Worm (Caenorhabditis elegans) whole organism, young adult: Measurements from ENCODE around the gene fut-8.
A peak's percentile ranks its signal among the peaks of the same experiment; 100 is the strongest.

ENCODE experiments used
- B0261.1 ChIP-seq: sonication (generic microtip); optimal IDR thresholded peaks from 2 replicates; lab custom pipeline; 2016; ENCODE audit warnings: mild to moderate bottlenecking, missing genetic modification characterization, moderate library complexity, missing compliant biosample characterization
- F23B12.7 ChIP-seq: sonication (generic microtip); optimal IDR thresholded peaks from 2 replicates; lab custom pipeline; 2017; ENCODE audit warnings: missing genetic modification characterization, mild to moderate bottlenecking, missing compliant biosample characterization, antibody characterized with exemption, moderate library complexity; ENCODE audit not compliant: insufficient read depth
- F52B5.7 ChIP-seq: sonication (generic microtip); optimal IDR thresholded peaks from 2 replicates; lab custom pipeline; 2016; ENCODE audit warnings: mild to moderate bottlenecking, missing genetic modification characterization, missing compliant biosample characterization
- T07F8.4 ChIP-seq: sonication (generic microtip); optimal IDR thresholded peaks from 2 replicates; lab custom pipeline; 2016; ENCODE audit warnings: mild to moderate bottlenecking, missing genetic modification characterization, moderate library complexity, missing compliant biosample characterization
- Y53F4B.3 ChIP-seq: fragments of 200-800 bp; sonication (Bioruptor generic); IDR thresholded peaks from 2 replicates; pipeline ENCODE4 v1.3.6; 2022; ENCODE audit warnings: missing genetic modification reagents, missing genetic modification characterization, missing compliant biosample characterization
- ZK185.1 ChIP-seq: sonication (generic microtip); optimal IDR thresholded peaks from 2 replicates; lab custom pipeline; 2016; ENCODE audit warnings: mild to moderate bottlenecking, missing genetic modification characterization, missing compliant biosample characterization; ENCODE audit not compliant: poor library complexity, severe bottlenecking
- ama-1 ChIP-seq, 3 experiments: fragments of 150-350 bp in 1 of 3; sonication (generic microtip) in 2 of 3; optimal IDR thresholded peaks; 2 replicates each; lab custom pipeline; 2014 to 2018; ENCODE audit warnings: missing biosample characterization in 2 of 3, missing genetic modification characterization in 2 of 3, missing genetic modification reagents in 2 of 3
- aptf-2 ChIP-seq: fragments of 200-800 bp; sonication (Bioruptor generic); conservative IDR thresholded peaks from 2 replicates; pipeline ENCODE4 v1.3.6; 2022; ENCODE audit warnings: missing genetic modification reagents, missing genetic modification characterization, missing compliant biosample characterization
- athp-1 ChIP-seq: sonication (generic microtip); optimal IDR thresholded peaks from 2 replicates; lab custom pipeline; 2017; ENCODE audit warnings: mild to moderate bottlenecking, missing genetic modification characterization, missing compliant biosample characterization
- attf-6 ChIP-seq: fragments of 200-800 bp; sonication (Bioruptor generic); IDR thresholded peaks from 2 replicates; pipeline ENCODE4 v1.3.6; 2022; ENCODE audit warnings: missing genetic modification reagents, missing genetic modification characterization, missing compliant biosample characterization
- bed-1 ChIP-seq: fragments of 200-800 bp; sonication (Bioruptor generic); IDR thresholded peaks from 2 replicates; pipeline ENCODE4 v1.3.6; 2022; ENCODE audit warnings: missing genetic modification reagents, missing genetic modification characterization, missing compliant biosample characterization
- cebp-2 ChIP-seq: fragments of 200-800 bp; sonication (Bioruptor generic); IDR thresholded peaks from 2 replicates; pipeline ENCODE4 v1.3.6; 2022; ENCODE audit warnings: missing genetic modification characterization, missing compliant biosample characterization
- ceh-100 ChIP-seq: fragments of 200-800 bp; sonication (Bioruptor generic); IDR thresholded peaks from 2 replicates; pipeline ENCODE4 v1.3.6; 2022; ENCODE audit warnings: missing genetic modification reagents, missing genetic modification characterization, missing compliant biosample characterization
- ceh-27 ChIP-seq: fragments of 200-800 bp; sonication (Bioruptor generic); optimal IDR thresholded peaks from 2 replicates; lab custom pipeline; 2018; ENCODE audit warnings: mild to moderate bottlenecking, missing genetic modification characterization, moderate library complexity, missing compliant biosample characterization
- ceh-40 ChIP-seq: fragments of 200-800 bp; sonication (Bioruptor generic); IDR thresholded peaks from 2 replicates; pipeline ENCODE4 v1.3.6; 2022; ENCODE audit warnings: missing genetic modification characterization, missing compliant biosample characterization
- efl-1 ChIP-seq: fragments of 150-350 bp; optimal IDR thresholded peaks from 2 replicates; lab custom pipeline; 2014; ENCODE audit warnings: missing biosample characterization, missing genetic modification reagents, missing genetic modification characterization
- ekl-4 ChIP-seq: fragments of 200-800 bp; sonication (Bioruptor generic); IDR thresholded peaks from 2 replicates; pipeline ENCODE4 v1.3.6; 2022; ENCODE audit warnings: missing genetic modification reagents, missing genetic modification characterization, missing compliant biosample characterization
- hmg-20 ChIP-seq: fragments of 200-800 bp; sonication (Bioruptor generic); IDR thresholded peaks from 2 replicates; pipeline ENCODE4 v1.3.6; 2022; ENCODE audit warnings: missing genetic modification reagents, missing genetic modification characterization, missing compliant biosample characterization
- hsf-1 ChIP-seq: fragments of 200-800 bp; sonication (Bioruptor generic); IDR thresholded peaks from 2 replicates; pipeline ENCODE4 v1.3.6; 2022; ENCODE audit warnings: missing genetic modification reagents, missing genetic modification characterization, missing compliant biosample characterization
- lag-1 ChIP-seq: fragments of 200-800 bp; sonication (Bioruptor generic); IDR thresholded peaks from 2 replicates; pipeline ENCODE4 v1.3.6; 2022; ENCODE audit warnings: missing genetic modification reagents, missing genetic modification characterization, missing compliant biosample characterization
- let-607 ChIP-seq, 2 experiments: fragments of 200-800 bp in 1 of 2; sonication (Bioruptor generic) in 1 of 2; sonication (generic microtip) in 1 of 2; optimal IDR thresholded peaks; 2 replicates each; lab custom pipeline; 2016 to 2018; ENCODE audit warnings: mild to moderate bottlenecking in 2 of 2, missing compliant biosample characterization in 2 of 2, missing genetic modification characterization in 2 of 2, moderate library complexity in 2 of 2, missing genotype in 1 of 2
- lin-35 ChIP-seq, 3 experiments: fragments of 150-350 bp in 2 of 3; sonication (generic microtip) in 1 of 3; optimal IDR thresholded peaks; 2 replicates each; lab custom pipeline; 2014 to 2018; ENCODE audit warnings: missing biosample characterization in 3 of 3, missing genetic modification characterization in 3 of 3, missing genetic modification reagents in 3 of 3
- lin-40 ChIP-seq: sonication (generic microtip); optimal IDR thresholded peaks from 2 replicates; lab custom pipeline; 2016; ENCODE audit warnings: missing genetic modification characterization, mild to moderate bottlenecking, missing compliant biosample characterization, missing genotype, missing genetic modification reagents
- lir-1 ChIP-seq: fragments of 200-800 bp; sonication (Bioruptor generic); conservative IDR thresholded peaks from 2 replicates; pipeline ENCODE4 v1.3.6; 2022; ENCODE audit warnings: missing genetic modification reagents, missing genetic modification characterization, missing compliant biosample characterization
- lsl-1 ChIP-seq: fragments of 200-800 bp; sonication (Bioruptor generic); optimal IDR thresholded peaks from 2 replicates; lab custom pipeline; 2018; ENCODE audit warnings: mild to moderate bottlenecking, missing genetic modification characterization, moderate library complexity, missing compliant biosample characterization
- mcd-1 ChIP-seq: fragments of 200-800 bp; sonication (Bioruptor generic); IDR thresholded peaks from 2 replicates; pipeline ENCODE4 v1.3.6; 2022; ENCODE audit warnings: missing genetic modification reagents, missing genetic modification characterization, missing compliant biosample characterization
- mel-28 ChIP-seq: sonication (generic microtip); optimal IDR thresholded peaks from 2 replicates; lab custom pipeline; 2016; ENCODE audit warnings: borderline replicate concordance, mild to moderate bottlenecking, missing genetic modification characterization, missing compliant biosample characterization
- nfya-1 ChIP-seq: sonication (generic microtip); optimal IDR thresholded peaks from 2 replicates; lab custom pipeline; 2017; ENCODE audit warnings: antibody characterized with exemption, missing compliant biosample characterization, missing genetic modification characterization, borderline replicate concordance; ENCODE audit not compliant: insufficient read depth
- nhr-179 ChIP-seq: sonication (generic microtip); optimal IDR thresholded peaks from 2 replicates; lab custom pipeline; 2016; ENCODE audit warnings: mild to moderate bottlenecking, missing genetic modification characterization, missing compliant biosample characterization
- nhr-90 ChIP-seq: sonication (generic microtip); optimal IDR thresholded peaks from 2 replicates; lab custom pipeline; 2016; ENCODE audit warnings: missing genotype, mild to moderate bottlenecking, missing genetic modification characterization, missing compliant biosample characterization
- rcor-1 ChIP-seq: fragments of 200-800 bp; sonication (Bioruptor generic); IDR thresholded peaks from 2 replicates; pipeline ENCODE4 v1.3.6; 2022; ENCODE audit warnings: missing genetic modification reagents, missing genetic modification characterization, missing compliant biosample characterization
- rpc-1 ChIP-seq, 2 experiments: fragments of 150-350 bp in 1 of 2; sonication (generic microtip) in 1 of 2; optimal IDR thresholded peaks; 2 replicates each; lab custom pipeline; 2014 to 2018; ENCODE audit warnings: missing biosample characterization in 1 of 2, missing genetic modification characterization in 1 of 2, missing genetic modification reagents in 1 of 2, missing genotype in 1 of 2
- sdz-38 ChIP-seq: sonication (generic microtip); optimal IDR thresholded peaks from 2 replicates; lab custom pipeline; 2016; ENCODE audit warnings: missing genotype, missing genetic modification characterization, missing compliant biosample characterization
- snpc-1.1 ChIP-seq: sonication (generic microtip); optimal IDR thresholded peaks from 2 replicates; lab custom pipeline; 2017; ENCODE audit warnings: missing genetic modification characterization, mild to moderate bottlenecking, missing compliant biosample characterization, antibody characterized with exemption, moderate library complexity, missing genotype, missing genetic modification reagents; ENCODE audit not compliant: insufficient read depth
- snpc-3.4 ChIP-seq: sonication (generic microtip); optimal IDR thresholded peaks from 2 replicates; lab custom pipeline; 2017; ENCODE audit warnings: missing genetic modification characterization, mild to moderate bottlenecking, missing compliant biosample characterization, antibody characterized with exemption, moderate library complexity, missing genotype, missing genetic modification reagents
- snpc-4 ChIP-seq, 5 experiments: fragments of 150-350 bp in 1 of 5; sonication (generic microtip) in 4 of 5; optimal IDR thresholded peaks; 2 replicates each; lab custom pipeline; 2014 to 2018; ENCODE audit warnings: missing genetic modification characterization in 5 of 5, missing biosample characterization in 3 of 5, antibody characterized with exemption in 2 of 5, mild to moderate bottlenecking in 2 of 5, missing compliant biosample characterization in 2 of 5, missing genotype in 2 of 5, moderate library complexity in 2 of 5, missing genetic modification reagents in 1 of 5
- somi-1 ChIP-seq: fragments of 200-800 bp; sonication (Bioruptor generic); optimal IDR thresholded peaks from 2 replicates; lab custom pipeline; 2018; ENCODE audit warnings: mild to moderate bottlenecking, missing genetic modification characterization, missing compliant biosample characterization
- tbp1 ChIP-seq: fragments of 200-800 bp; sonication (Bioruptor generic); optimal IDR thresholded peaks from 2 replicates; lab custom pipeline; 2018; ENCODE audit warnings: mild to moderate bottlenecking, missing genetic modification characterization, missing compliant biosample characterization
- ztf-28 ChIP-seq: fragments of 200-800 bp; sonication (Bioruptor generic); IDR thresholded peaks from 2 replicates; pipeline ENCODE4 v1.3.6; 2022; ENCODE audit warnings: missing genetic modification reagents, missing genetic modification characterization, missing compliant biosample characterization
- ztf-3 ChIP-seq: fragments of 200-800 bp; sonication (Bioruptor generic); optimal IDR thresholded peaks from 2 replicates; lab custom pipeline; 2018; ENCODE audit warnings: mild to moderate bottlenecking, missing genetic modification characterization, missing compliant biosample characterization

The fut-8 gene

DNA sequence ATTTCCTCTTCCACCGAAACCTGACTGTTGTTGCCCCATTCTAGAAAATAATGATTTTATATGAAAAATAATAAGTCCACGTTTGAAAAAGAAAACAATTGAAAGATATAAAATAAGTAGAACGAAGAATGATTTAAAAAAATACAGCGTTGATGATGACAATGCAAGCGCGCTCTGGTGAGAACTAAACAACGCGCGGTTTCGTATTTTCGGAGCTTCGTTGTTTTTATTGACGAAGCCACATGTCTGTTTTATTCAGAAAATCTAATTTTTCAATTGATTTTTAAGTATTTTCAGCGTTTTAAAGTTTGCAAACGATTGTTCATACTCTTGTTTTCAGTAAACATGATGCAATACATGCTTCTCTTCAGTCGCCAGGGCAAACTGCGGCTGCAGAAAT is 27.3 kb upstream of the fut-8 start, which contains the start of the genes rpt-2 and aps-1 (continued):
- TF ChIP-seq ztf-3 (GFP tag; lab: Kevin White, UChicago) (no peak), nhr-90 (tag; lab: Kevin White, UChicago) (no peak), lsl-1 (GFP tag; lab: Kevin White, UChicago) (peak; percentile 15), ama-1 (optimal IDR thresholded peaks at IDR 0.05; lab: Kevin White, UChicago) (no peak), ama-1 (GFP tag; optimal IDR thresholded peaks at IDR 0.05; lab: Kevin White, UChicago) (no peak), somi-1 (GFP tag; lab: Kevin White, UChicago) (no peak), rcor-1 (GFP tag; lab: Robert Waterston, UW) (no peak), attf-6 (GFP tag; lab: Robert Waterston, UW) (no peak), nfya-1 (tag; lab: Kevin White, UChicago) (no peak), lin-40 (tag; lab: Kevin White, UChicago) (peak; percentile 58), mel-28 (tag; lab: Kevin White, UChicago) (no peak), athp-1 (no peak), cebp-2 (GFP tag; lab: Robert Waterston, UW) (no peak), aptf-2 (no peak), hmg-20 (GFP tag; lab: Robert Waterston, UW) (no peak), snpc-4 (GFP tag; optimal IDR thresholded peaks at IDR 0.05; lab: Kevin White, UChicago) (no peak), snpc-4 (tag; optimal IDR thresholded peaks at IDR 0.05; lab: Kevin White, UChicago) (peak in 3 of 4 experiments; percentile 3 to 66 (median 22)), sdz-38 (tag; lab: Kevin White, UChicago) (no peak), ZK185.1 (tag; lab: Kevin White, UChicago) (peak; percentile 38), T07F8.4 (tag; lab: Kevin White, UChicago) (no peak), lin-35 (GFP tag; optimal IDR thresholded peaks at IDR 0.05; lab: Kevin White, UChicago) (peak in 1 of 3 experiments; percentile 69), snpc-3.4 (tag; lab: Kevin White, UChicago) (peak; percentile 45), tbp1 (GFP tag; lab: Kevin White, UChicago) (peak; percentile 5), B0261.1 (no peak), bed-1 (GFP tag; lab: Robert Waterston, UW) (no peak), Y53F4B.3 (GFP tag; lab: Robert Waterston, UW) (no peak), ztf-28 (GFP tag; lab: Robert Waterston, UW) (no peak), hsf-1 (GFP tag; lab: Robert Waterston, UW) (no peak), ceh-27 (GFP tag; lab: Kevin White, UChicago) (no peak), let-607 (tag; optimal IDR thresholded peaks at IDR 0.05; lab: Kevin White, UChicago) (peak in 1 of 2 experiments; percentile 33), F23B12.7 (tag; lab: Kevin White, UChicago) (peak; percentile 32), lag-1 (no peak), lir-1 (GFP tag; lab: Robert Waterston, UW) (no peak), efl-1 (GFP tag; lab: Kevin White, UChicago) (peak; percentile 7), ekl-4 (GFP tag; lab: Robert Waterston, UW) (no peak), ceh-100 (GFP tag; lab: Robert Waterston, UW) (no peak), mcd-1 (peak; percentile 95), F52B5.7 (no peak), snpc-1.1 (tag; lab: Kevin White, UChicago) (no peak), rpc-1 (optimal IDR thresholded peaks at IDR 0.05; lab: Kevin White, UChicago) (no peak), rpc-1 (tag; optimal IDR thresholded peaks at IDR 0.05; lab: Kevin White, UChicago) (no peak), ceh-40 (GFP tag; lab: Robert Waterston, UW) (no peak), nhr-179 (tag; lab: Kevin White, UChicago) (no peak)
